Worm (Caenorhabditis elegans) whole organism, L1 larva: ENCODE data around the gene hpo-26.

Experiments used
- C16A3.4 ChIP-seq: fragments of 150-350 bp; optimal IDR thresholded peaks from 2 replicates; lab custom pipeline; 2014; ENCODE audit warnings: missing biosample characterization, missing genetic modification characterization
- F16B12.6 ChIP-seq: fragments of 150-350 bp; optimal IDR thresholded peaks from 2 replicates; lab custom pipeline; 2014; ENCODE audit warnings: missing biosample characterization, missing genetic modification characterization
- Y116A8C.19 ChIP-seq: sonication (generic microtip); optimal IDR thresholded peaks from 2 replicates; lab custom pipeline; 2016; ENCODE audit warnings: missing compliant biosample characterization, missing genetic modification characterization, borderline replicate concordance
- aha-1 ChIP-seq: fragments of 150-350 bp; optimal IDR thresholded peaks from 2 replicates; lab custom pipeline; 2014; ENCODE audit warnings: missing biosample characterization, missing genetic modification characterization
- alr-1 ChIP-seq: fragments of 200-800 bp; sonication (Bioruptor generic); optimal IDR thresholded peaks from 2 replicates; lab custom pipeline; 2018; ENCODE audit warnings: borderline replicate concordance, mild to moderate bottlenecking, missing genetic modification characterization, missing compliant biosample characterization
- ceh-8 ChIP-seq: fragments of 200-800 bp; sonication (Bioruptor generic); optimal IDR thresholded peaks from 2 replicates; lab custom pipeline; 2018; ENCODE audit warnings: mild to moderate bottlenecking, missing genetic modification characterization, moderate library complexity, missing compliant biosample characterization
- ceh-82 ChIP-seq, 3 experiments: fragments of 150-350 bp in 1 of 3; sonication (generic microtip) in 2 of 3; optimal IDR thresholded peaks; 2 replicates each; lab custom pipeline; 2014 to 2017; ENCODE audit warnings: missing biosample characterization in 3 of 3, missing genetic modification characterization in 3 of 3
- ceh-88 ChIP-seq: fragments of 200-800 bp; sonication (Bioruptor generic); IDR thresholded peaks from 2 replicates; pipeline ENCODE4 v1.3.6; 2022; ENCODE audit warnings: missing genetic modification characterization, missing compliant biosample characterization
- ceh-90 ChIP-seq: sonication (generic microtip); optimal IDR thresholded peaks from 2 replicates; lab custom pipeline; 2016; ENCODE audit warnings: missing genetic modification characterization, missing compliant biosample characterization
- efl-1 ChIP-seq, 4 experiments: fragments of 150-350 bp; optimal IDR thresholded peaks in 3 of 4; peaks in 1 of 4; 1 replicate in 1 of 4; 2 replicates in 3 of 4; lab custom pipeline; 2014; ENCODE audit warnings: missing biosample characterization in 2 of 4, missing genetic modification characterization in 2 of 4, missing genetic modification reagents in 2 of 4
- efl-3 ChIP-seq: fragments of 200-800 bp; sonication (Bioruptor generic); optimal IDR thresholded peaks from 2 replicates; lab custom pipeline; 2018; ENCODE audit warnings: mild to moderate bottlenecking, missing genetic modification characterization, missing compliant biosample characterization
- egl-27 ChIP-seq, 2 experiments: fragments of 150-350 bp in 1 of 2; sonication (generic microtip); optimal IDR thresholded peaks; 3 replicates each; lab custom pipeline; 2017 to 2018; ENCODE audit warnings: missing biosample characterization in 2 of 2, missing genetic modification characterization in 2 of 2, missing genetic modification reagents in 2 of 2
- ets-5 ChIP-seq: fragments of 200-800 bp; sonication (Bioruptor generic); IDR thresholded peaks from 2 replicates; pipeline ENCODE4 v1.3.6; 2022; ENCODE audit warnings: missing genetic modification characterization, missing compliant biosample characterization
- fkh-10 ChIP-seq: sonication (generic microtip); optimal IDR thresholded peaks from 2 replicates; lab custom pipeline; 2017; ENCODE audit warnings: missing biosample characterization, missing genetic modification reagents, missing genetic modification characterization
- fkh-4 ChIP-seq: sonication (generic microtip); optimal IDR thresholded peaks from 2 replicates; lab custom pipeline; 2016; ENCODE audit warnings: missing compliant biosample characterization, missing genetic modification characterization, borderline replicate concordance
- fkh-8 ChIP-seq: sonication (generic microtip); optimal IDR thresholded peaks from 2 replicates; lab custom pipeline; 2016; ENCODE audit warnings: mild to moderate bottlenecking, missing genetic modification characterization, missing compliant biosample characterization
- hlh-17 ChIP-seq: fragments of 200-800 bp; sonication (Bioruptor generic); optimal IDR thresholded peaks from 2 replicates; lab custom pipeline; 2018; ENCODE audit warnings: missing genetic modification characterization, mild to moderate bottlenecking, missing compliant biosample characterization, moderate library complexity, borderline replicate concordance
- irx-1 ChIP-seq: sonication (generic microtip); optimal IDR thresholded peaks from 2 replicates; lab custom pipeline; 2016; ENCODE audit warnings: missing genetic modification characterization, missing compliant biosample characterization
- lin-13 ChIP-seq: fragments of 150-350 bp; optimal IDR thresholded peaks from 2 replicates; lab custom pipeline; 2014; ENCODE audit warnings: missing biosample characterization, missing genetic modification reagents, missing genetic modification characterization
- lin-15B ChIP-seq: fragments of 150-350 bp; sonication (generic microtip); optimal IDR thresholded peaks from 3 replicates; lab custom pipeline; 2014; ENCODE audit warnings: missing biosample characterization, missing genetic modification characterization
- lin-39 ChIP-seq: fragments of 150-350 bp; optimal IDR thresholded peaks from 2 replicates; lab custom pipeline; 2014; ENCODE audit warnings: missing biosample characterization, missing genetic modification reagents, missing genetic modification characterization
- lir-3 ChIP-seq: sonication (generic microtip); optimal IDR thresholded peaks from 2 replicates; lab custom pipeline; 2016; ENCODE audit warnings: mild to moderate bottlenecking, missing genetic modification characterization, moderate library complexity, missing compliant biosample characterization; ENCODE audit not compliant: poor library complexity
- lsy-2 ChIP-seq, 2 experiments: fragments of 150-350 bp; optimal IDR thresholded peaks; 2 replicates each; lab custom pipeline; 2014; ENCODE audit warnings: missing biosample characterization in 2 of 2, missing genetic modification characterization in 2 of 2
- mab-9 ChIP-seq: fragments of 200-800 bp; sonication (Bioruptor generic); IDR thresholded peaks from 2 replicates; pipeline ENCODE4 v1.3.6; 2022; ENCODE audit warnings: missing genetic modification reagents, missing genetic modification characterization, missing compliant biosample characterization
- mep-1 ChIP-seq: fragments of 150-350 bp; optimal IDR thresholded peaks from 2 replicates; lab custom pipeline; 2014; ENCODE audit warnings: missing biosample characterization, missing genetic modification characterization
- nhr-28 ChIP-seq: fragments of 150-350 bp; optimal IDR thresholded peaks from 2 replicates; lab custom pipeline; 2014; ENCODE audit warnings: missing biosample characterization, missing genetic modification characterization
- nhr-76 ChIP-seq: sonication (generic microtip); optimal IDR thresholded peaks from 2 replicates; lab custom pipeline; 2017; ENCODE audit warnings: missing biosample characterization, missing genetic modification characterization
- nhr-90 ChIP-seq: sonication (generic microtip); optimal IDR thresholded peaks from 2 replicates; lab custom pipeline; 2016; ENCODE audit warnings: mild to moderate bottlenecking, missing genetic modification characterization, missing compliant biosample characterization; ENCODE audit not compliant: poor library complexity
- pag-3 ChIP-seq: sonication (generic microtip); optimal IDR thresholded peaks from 2 replicates; lab custom pipeline; 2017; ENCODE audit warnings: missing genetic modification characterization, mild to moderate bottlenecking, missing compliant biosample characterization, antibody characterized with exemption, borderline replicate concordance; ENCODE audit not compliant: insufficient read depth
- rnt-1 ChIP-seq: sonication (generic microtip); optimal IDR thresholded peaks from 2 replicates; lab custom pipeline; 2016; ENCODE audit warnings: mild to moderate bottlenecking, missing genetic modification characterization, moderate library complexity, missing compliant biosample characterization
- snpc-4 ChIP-seq: fragments of 150-350 bp; optimal IDR thresholded peaks from 2 replicates; lab custom pipeline; 2014; ENCODE audit warnings: missing biosample characterization, missing genetic modification characterization
- sptf-1 ChIP-seq: fragments of 150-350 bp; optimal IDR thresholded peaks from 2 replicates; lab custom pipeline; 2014; ENCODE audit warnings: missing biosample characterization, missing genetic modification characterization
- sup-37 ChIP-seq: fragments of 200-800 bp; sonication (Bioruptor generic); optimal IDR thresholded peaks from 2 replicates; lab custom pipeline; 2018; ENCODE audit warnings: mild to moderate bottlenecking, missing genetic modification characterization, missing compliant biosample characterization
- swsn-7 ChIP-seq: sonication (generic microtip); optimal IDR thresholded peaks from 2 replicates; lab custom pipeline; 2016; ENCODE audit warnings: missing genetic modification characterization, missing compliant biosample characterization
- tbx-2 ChIP-seq: sonication (generic microtip); optimal IDR thresholded peaks from 2 replicates; lab custom pipeline; 2016; ENCODE audit warnings: missing genetic modification characterization, missing compliant biosample characterization
- tlp-1 ChIP-seq: fragments of 150-350 bp; optimal IDR thresholded peaks from 2 replicates; lab custom pipeline; 2014; ENCODE audit warnings: missing biosample characterization, missing genetic modification characterization
- unc-130 ChIP-seq: fragments of 150-350 bp; optimal IDR thresholded peaks from 2 replicates; lab custom pipeline; 2017; ENCODE audit warnings: missing biosample characterization, missing genetic modification characterization, inconsistent platforms
- unc-30 ChIP-seq: sonication (generic microtip); optimal IDR thresholded peaks from 2 replicates; lab custom pipeline; 2017; ENCODE audit warnings: missing biosample characterization, missing genetic modification characterization
- unc-62 ChIP-seq: fragments of 150-350 bp; optimal IDR thresholded peaks from 2 replicates; lab custom pipeline; 2014; ENCODE audit warnings: missing biosample characterization, missing genetic modification reagents, missing genetic modification characterization
- unc-98 ChIP-seq: fragments of 200-800 bp; sonication (Bioruptor generic); IDR thresholded peaks from 2 replicates; pipeline ENCODE4 v1.3.6; 2022; ENCODE audit warnings: missing genetic modification characterization, missing compliant biosample characterization
- vab-15 ChIP-seq: sonication (generic microtip); optimal IDR thresholded peaks from 2 replicates; lab custom pipeline; 2017; ENCODE audit warnings: missing genotype, mild to moderate bottlenecking, missing genetic modification characterization, missing compliant biosample characterization
- zag-1 ChIP-seq: fragments of 150-350 bp; optimal IDR thresholded peaks from 2 replicates; lab custom pipeline; 2014; ENCODE audit warnings: missing biosample characterization, missing genetic modification characterization
- zip-4 ChIP-seq: fragments of 200-800 bp; sonication (Bioruptor generic); optimal IDR thresholded peaks from 2 replicates; lab custom pipeline; 2018; ENCODE audit warnings: mild to moderate bottlenecking, missing genetic modification characterization, moderate library complexity, missing compliant biosample characterization
- ztf-4 ChIP-seq: fragments of 150-350 bp; optimal IDR thresholded peaks from 2 replicates; lab custom pipeline; 2014; ENCODE audit warnings: missing biosample characterization, missing genetic modification characterization

The hpo-26 gene

DNA sequence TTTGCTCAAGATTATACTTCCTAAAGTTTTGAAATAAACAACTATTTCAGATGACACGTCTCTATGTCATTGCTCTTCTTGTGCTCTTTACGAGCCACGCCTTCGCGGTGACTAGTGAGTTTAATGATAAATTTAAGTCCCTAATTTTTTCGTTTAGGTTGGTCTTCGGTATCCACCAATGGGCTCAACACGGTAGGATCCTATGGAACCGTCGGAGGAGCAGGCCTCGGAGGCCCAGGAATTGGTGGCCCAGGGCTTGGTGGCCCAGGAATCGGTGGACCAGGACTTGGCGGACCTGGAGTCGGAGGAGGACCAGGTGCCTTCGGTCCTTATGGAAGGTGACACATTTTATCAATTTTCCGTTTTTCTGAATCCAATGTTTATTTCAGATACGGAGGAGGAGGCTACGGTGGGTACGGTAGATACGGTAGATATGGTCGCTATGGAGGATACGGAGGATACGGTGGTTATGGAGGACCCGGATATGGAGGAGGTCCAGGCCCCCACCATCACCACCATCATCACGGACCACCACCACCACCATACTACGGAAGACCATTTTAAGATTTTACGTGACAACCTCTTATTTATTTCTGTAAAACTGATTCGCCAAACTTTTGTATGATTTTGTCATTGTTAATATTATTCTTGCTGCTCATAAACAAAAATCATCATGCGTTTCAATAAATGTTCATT lies 12.3 kb downstream of the hpo-26 start, which contains the start of the genes F46E10.2 and F46E10.18:
Gene F46E10.2, plus strand, starts transcription at position 51 of the 696 bp plus-strand sequence.
Gene F46E10.18, plus strand, starts transcription at position 646 of the 696 bp plus-strand sequence.
- TF ChIP-seq lin-15B (no peak), vab-15 (no peak), pag-3 (tag; lab: Kevin White, UChicago) (no peak), mep-1 (tag; lab: Kevin White, UChicago) (no peak), nhr-90 (tag; lab: Kevin White, UChicago) (no peak), irx-1 (tag; lab: Kevin White, UChicago) (no peak), swsn-7 (tag; lab: Kevin White, UChicago) (no peak), Y116A8C.19 (tag; lab: Kevin White, UChicago) (no peak), fkh-8 (tag; lab: Kevin White, UChicago) (no peak), tbx-2 (tag; lab: Kevin White, UChicago) (no peak), snpc-4 (tag; lab: Kevin White, UChicago) (no peak), ceh-88 (GFP tag; lab: Robert Waterston, UW) (no peak), tlp-1 (no peak), egl-27 (tag; optimal IDR thresholded peaks at IDR 0.05; lab: Kevin White, UChicago) (no peak)

DNA sequence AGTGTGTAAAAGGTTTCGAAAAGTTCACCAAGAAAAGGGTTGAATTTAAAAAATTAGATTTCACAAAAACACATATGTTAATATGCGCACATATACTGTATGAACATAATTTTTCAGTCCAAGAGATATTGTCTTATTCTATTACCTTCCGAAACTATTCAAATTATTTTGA lies 14.7 kb downstream of the hpo-26 start, which contains the start of gene F46E10.3:
Gene F46E10.3, plus strand, starts transcription at position 73 of the 172 bp plus-strand sequence.
- TF ChIP-seq efl-1 (optimal IDR thresholded peaks at IDR 0.05; lab: Kevin White, UChicago) (no peak), efl-1 (GFP tag; optimal IDR thresholded peaks at IDR 0.05 in 1 of 2; lab: Kevin White, UChicago) (peak in 1 of 2 experiments; percentile 75), sptf-1 (tag; lab: Kevin White, UChicago) (no peak), unc-62 (GFP tag; lab: Kevin White, UChicago) (no peak)

DNA sequence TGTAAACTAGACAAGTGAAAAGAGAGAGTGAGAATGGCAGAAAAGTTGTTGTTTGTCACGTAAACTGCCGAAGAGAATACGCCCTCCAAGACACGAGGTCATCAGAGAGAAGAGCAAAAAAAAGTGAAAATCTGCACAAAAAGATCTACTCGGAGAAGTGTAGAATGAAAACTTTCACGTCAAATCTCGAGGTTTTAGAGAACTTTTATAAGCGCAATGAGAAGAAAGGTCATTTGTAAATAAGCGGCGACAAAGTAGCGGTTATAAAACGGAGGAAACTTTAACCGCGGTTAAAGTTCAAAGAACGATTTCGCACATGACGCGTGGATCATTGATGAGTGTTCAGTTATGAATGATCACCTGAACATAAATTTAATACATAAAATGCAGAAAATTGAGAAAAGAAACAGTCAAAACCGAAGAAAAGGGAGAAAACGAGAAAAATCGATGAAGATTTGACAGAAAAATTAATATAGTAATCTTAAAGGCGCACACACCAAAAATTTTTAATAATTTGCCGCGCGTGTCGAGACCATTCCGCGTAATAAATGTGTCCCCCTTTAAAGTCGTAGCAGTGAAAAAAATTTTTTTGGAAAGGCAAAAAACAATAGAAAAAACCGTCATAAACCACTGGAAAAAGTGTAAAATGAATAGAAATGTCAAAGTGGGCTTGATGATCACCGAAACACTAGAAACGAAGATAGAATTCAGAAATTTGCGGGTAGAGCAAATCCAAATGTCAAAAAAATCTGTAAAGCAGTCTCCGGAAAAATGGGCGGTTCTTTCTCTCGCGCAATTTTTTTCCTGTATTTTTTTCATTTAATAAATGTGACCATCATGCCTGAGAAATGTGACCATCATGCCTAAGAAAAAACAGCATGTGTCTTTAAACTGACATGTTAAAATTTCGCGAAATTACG lies 15.3 kb downstream of the hpo-26 start:
- no peak for TF ChIP-seq vab-15
- TF ChIP-seq mep-1 (tag; lab: Kevin White, UChicago): peak; percentile 57
- TF ChIP-seq fkh-10 (GFP tag; lab: Kevin White, UChicago): no peak
- no peak for TF ChIP-seq sup-37 (GFP tag; lab: Kevin White, UChicago)
- no peak for TF ChIP-seq nhr-28
- peak; percentile 5 for TF ChIP-seq lir-3 (tag; lab: Kevin White, UChicago)
- no peak for TF ChIP-seq efl-3 (GFP tag; lab: Kevin White, UChicago)
- peak; percentile 8 to 33 for TF ChIP-seq lsy-2 (tag; optimal IDR thresholded peaks at IDR 0.05; lab: Kevin White, UChicago)
- TF ChIP-seq fkh-8 (tag; lab: Kevin White, UChicago): no peak
- TF ChIP-seq alr-1 (tag; lab: Kevin White, UChicago): no peak
- no peak for TF ChIP-seq egl-27 (tag; optimal IDR thresholded peaks at IDR 0.05; lab: Kevin White, UChicago)
- TF ChIP-seq ztf-4 (tag; lab: Kevin White, UChicago): peak; percentile 51
- peak; percentile 49 for TF ChIP-seq aha-1 (tag; lab: Kevin White, UChicago)
- no peak for TF ChIP-seq fkh-4 (tag; lab: Kevin White, UChicago)
- TF ChIP-seq zag-1 (tag; lab: Kevin White, UChicago): no peak
- peak; percentile 52 for TF ChIP-seq rnt-1 (tag; lab: Kevin White, UChicago)
- TF ChIP-seq efl-1 (optimal IDR thresholded peaks at IDR 0.05; lab: Kevin White, UChicago): no peak
- TF ChIP-seq efl-1 (GFP tag; optimal IDR thresholded peaks at IDR 0.05 in 1 of 2; lab: Kevin White, UChicago): peak in 1 of 2 experiments; percentile 86
- TF ChIP-seq ets-5 (GFP tag; lab: Robert Waterston, UW): no peak
- peak; percentile 8 for TF ChIP-seq unc-130 (tag; lab: Kevin White, UChicago)
- no peak for TF ChIP-seq mab-9
- TF ChIP-seq C16A3.4 (tag; lab: Kevin White, UChicago): peak; percentile 26
- TF ChIP-seq nhr-76 (tag; lab: Kevin White, UChicago): no peak
- no peak for TF ChIP-seq ceh-82 (tag; optimal IDR thresholded peaks at IDR 0.05; lab: Kevin White, UChicago)
- no peak for TF ChIP-seq ceh-8 (GFP tag; lab: Kevin White, UChicago)
- TF ChIP-seq lin-13 (GFP tag; lab: Kevin White, UChicago): peak; percentile 17
- no peak for TF ChIP-seq F16B12.6 (tag; lab: Kevin White, UChicago)
- TF ChIP-seq zip-4 (GFP tag; lab: Kevin White, UChicago): no peak
- TF ChIP-seq lin-39 (tag; lab: Kevin White, UChicago): no peak
- TF ChIP-seq ceh-90 (tag; lab: Kevin White, UChicago): no peak
- TF ChIP-seq hlh-17 (GFP tag; lab: Kevin White, UChicago): no peak
- TF ChIP-seq sptf-1 (tag; lab: Kevin White, UChicago): no peak
- no peak for TF ChIP-seq unc-98 (GFP tag; lab: Robert Waterston, UW)
- no peak for TF ChIP-seq unc-30
